Fruit fly (Drosophila melanogaster) whole organism, embryonic: ENCODE results near the gene mei-218.
A peak's percentile ranks its signal among the peaks of the same experiment; 100 is the strongest.

ENCODE experiments used
- Adf1 ChIP-seq: fragments of 200-800 bp; sonication (Bioruptor generic); IDR thresholded peaks from 2 replicates; pipeline ENCODE4 v1.3.6; 2022; ENCODE audit warnings: missing biosample characterization, missing genetic modification characterization
- Blimp-1 ChIP-seq: fragments of 200-800 bp; sonication (Bioruptor generic); optimal IDR thresholded peaks from 3 replicates; lab custom pipeline; 2018; ENCODE audit warnings: missing biosample characterization, missing genetic modification characterization, mild to moderate bottlenecking, moderate library complexity, missing genetic modification reagents
- CG10147 ChIP-seq: fragments of 200-800 bp; sonication (Bioruptor generic); optimal IDR thresholded peaks from 2 replicates; lab custom pipeline; 2019; ENCODE audit warnings: missing biosample characterization, mild to moderate bottlenecking, missing genetic modification characterization, moderate library complexity
- CG10654 ChIP-seq: fragments of 200-800 bp; sonication (Bioruptor generic); optimal IDR thresholded peaks from 2 replicates; lab custom pipeline; 2016; ENCODE audit warnings: missing biosample characterization, missing genetic modification characterization
- CG11085 ChIP-seq: fragments of 200-800 bp; sonication (Bioruptor generic); IDR thresholded peaks from 2 replicates; pipeline ENCODE4 v1.3.6; 2022; ENCODE audit warnings: missing biosample characterization, missing genetic modification characterization
- CG11560 ChIP-seq: fragments of 200-800 bp; sonication (Bioruptor generic); IDR thresholded peaks from 3 replicates; pipeline ENCODE4 v1.3.6; 2022; ENCODE audit warnings: missing biosample characterization, missing genetic modification characterization
- CG12155 ChIP-seq: fragments of 200-800 bp; sonication (Bioruptor generic); optimal IDR thresholded peaks from 3 replicates; lab custom pipeline; 2016; ENCODE audit warnings: missing biosample characterization, missing genetic modification characterization
- CG1233 ChIP-seq: fragments of 200-800 bp; sonication (Bioruptor generic); optimal IDR thresholded peaks from 4 replicates; lab custom pipeline; 2018; ENCODE audit warnings: missing biosample characterization, mild to moderate bottlenecking, missing genetic modification characterization
- CG1529 ChIP-seq: fragments of 200-800 bp; sonication (Bioruptor generic); optimal IDR thresholded peaks from 3 replicates; lab custom pipeline; 2018; ENCODE audit warnings: missing biosample characterization, missing genetic modification characterization
- CG15479 ChIP-seq: fragments of 200-800 bp; sonication (Bioruptor generic); optimal IDR thresholded peaks from 3 replicates; lab custom pipeline; 2019; ENCODE audit warnings: missing biosample characterization, mild to moderate bottlenecking, missing genetic modification characterization, moderate library complexity
- CG17568 ChIP-seq: fragments of 200-800 bp; sonication (Bioruptor generic); optimal IDR thresholded peaks from 2 replicates; lab custom pipeline; 2018; ENCODE audit warnings: missing biosample characterization, mild to moderate bottlenecking, missing genetic modification characterization, moderate library complexity
- CG1792 ChIP-seq: fragments of 200-800 bp; sonication (Bioruptor generic); optimal IDR thresholded peaks from 2 replicates; lab custom pipeline; 2016; ENCODE audit warnings: missing biosample characterization, missing genetic modification characterization
- CG1832 ChIP-seq: fragments of 200-800 bp; sonication (Bioruptor generic); optimal IDR thresholded peaks from 2 replicates; lab custom pipeline; 2017; ENCODE audit warnings: missing biosample characterization, mild to moderate bottlenecking, missing genetic modification characterization, inconsistent platforms
- CG31388 ChIP-seq: fragments of 200-800 bp; sonication (Bioruptor generic); optimal IDR thresholded peaks from 2 replicates; lab custom pipeline; 2016; ENCODE audit warnings: missing biosample characterization, missing genetic modification characterization
- CG32767 ChIP-seq: fragments of 200-800 bp; sonication (Bioruptor generic); IDR thresholded peaks from 2 replicates; pipeline ENCODE4 v1.3.6; 2022; ENCODE audit warnings: missing biosample characterization, missing genetic modification characterization
- CG4424 ChIP-seq: fragments of 200-800 bp; sonication (Bioruptor generic); optimal IDR thresholded peaks from 3 replicates; lab custom pipeline; 2016; ENCODE audit warnings: missing biosample characterization, missing genetic modification characterization
- CG4617 ChIP-seq: fragments of 200-800 bp; sonication (Bioruptor generic); optimal IDR thresholded peaks from 3 replicates; lab custom pipeline; 2016; ENCODE audit warnings: missing biosample characterization, missing genetic modification characterization, borderline replicate concordance
- CG4707 ChIP-seq: fragments of 200-800 bp; sonication (Bioruptor generic); optimal IDR thresholded peaks from 2 replicates; lab custom pipeline; 2018; ENCODE audit warnings: missing biosample characterization, mild to moderate bottlenecking, missing genetic modification characterization, moderate library complexity
- CG6175 ChIP-seq: fragments of 200-800 bp; sonication (Bioruptor generic); IDR thresholded peaks from 3 replicates; pipeline ENCODE4 v1.3.6; 2022; ENCODE audit warnings: missing biosample characterization, missing genetic modification characterization
- CG6654 ChIP-seq: fragments of 200-800 bp; sonication (Bioruptor generic); optimal IDR thresholded peaks from 2 replicates; lab custom pipeline; 2017; ENCODE audit warnings: missing biosample characterization, mild to moderate bottlenecking, missing genetic modification characterization
- CG6689 ChIP-seq: fragments of 200-800 bp; sonication (Bioruptor generic); IDR thresholded peaks from 2 replicates; pipeline ENCODE4 v1.3.6; 2022; ENCODE audit warnings: missing biosample characterization, missing genetic modification characterization
- CG6854 ChIP-seq: fragments of 200-800 bp; sonication (Bioruptor generic); optimal IDR thresholded peaks from 3 replicates; lab custom pipeline; 2017; ENCODE audit warnings: missing biosample characterization, mild to moderate bottlenecking, missing genetic modification characterization
- CG7963 ChIP-seq: fragments of 200-800 bp; sonication (Bioruptor generic); IDR thresholded peaks from 3 replicates; pipeline ENCODE4 v1.3.6; 2022; ENCODE audit warnings: missing biosample characterization, missing genetic modification characterization; ENCODE audit not compliant: partially characterized antibody
- CG9215 ChIP-seq: fragments of 200-800 bp; sonication (Bioruptor generic); IDR thresholded peaks from 2 replicates; pipeline ENCODE4 v1.3.6; 2022; ENCODE audit warnings: missing biosample characterization, missing genetic modification characterization
- CG9932 ChIP-seq: fragments of 200-800 bp; sonication (Bioruptor generic); IDR thresholded peaks from 2 replicates; pipeline ENCODE4 v1.3.6; 2022; ENCODE audit warnings: missing biosample characterization, missing genetic modification characterization
- CkIIα-i1 ChIP-seq: fragments of 200-800 bp; sonication (Bioruptor generic); IDR thresholded peaks from 2 replicates; pipeline ENCODE4 v1.3.6; 2022; ENCODE audit warnings: missing biosample characterization, missing genetic modification characterization
- Dek ChIP-seq: fragments of 200-800 bp; sonication (Bioruptor generic); optimal IDR thresholded peaks from 3 replicates; lab custom pipeline; 2019; ENCODE audit warnings: missing biosample characterization, mild to moderate bottlenecking, missing genetic modification characterization, moderate library complexity
- Elba2 ChIP-seq: fragments of 200-800 bp; sonication (Bioruptor generic); optimal IDR thresholded peaks from 3 replicates; lab custom pipeline; 2016; ENCODE audit warnings: missing biosample characterization, missing genetic modification characterization
- GATAe ChIP-seq: fragments of 200-800 bp; sonication (Bioruptor generic); conservative IDR thresholded peaks from 2 replicates; pipeline ENCODE4 v1.3.6; 2022; ENCODE audit warnings: missing biosample characterization, missing genetic modification characterization
- Gug ChIP-seq: fragments of 200-800 bp; sonication (Bioruptor generic); IDR thresholded peaks from 4 replicates; pipeline ENCODE4 v1.3.6; 2022; ENCODE audit warnings: missing biosample characterization, missing genetic modification characterization
- HmgZ ChIP-seq: fragments of 200-800 bp; sonication (Bioruptor generic); optimal IDR thresholded peaks from 2 replicates; lab custom pipeline; 2018; ENCODE audit warnings: missing biosample characterization, mild to moderate bottlenecking, missing genetic modification characterization
- Jarid2 ChIP-seq: fragments of 200-800 bp; sonication (Bioruptor generic); optimal IDR thresholded peaks from 3 replicates; lab custom pipeline; 2017; ENCODE audit warnings: mild to moderate bottlenecking, missing biosample characterization, missing genetic modification reagents, missing genetic modification characterization
- Ptx1 ChIP-seq: fragments of 200-800 bp; sonication (Bioruptor generic); IDR thresholded peaks from 2 replicates; pipeline ENCODE4 v1.3.6; 2022; ENCODE audit warnings: missing biosample characterization, missing genetic modification characterization
- Trl ChIP-seq, 3 experiments: fragments of >200 bp in 2 of 3; fragments of 200-800 bp in 1 of 3; sonication (Bioruptor generic) in 1 of 3; optimal IDR thresholded peaks; 2 replicates in 1 of 3; 3 replicates in 2 of 3; lab custom pipeline; 2016 to 2017; ENCODE audit warnings: missing biosample characterization in 1 of 3, missing genetic modification characterization in 1 of 3
- caup ChIP-seq: fragments of 200-800 bp; sonication (Bioruptor generic); optimal IDR thresholded peaks from 3 replicates; lab custom pipeline; 2017; ENCODE audit warnings: missing biosample characterization, mild to moderate bottlenecking, missing genetic modification characterization, moderate library complexity; ENCODE audit not compliant: severe bottlenecking
- chn ChIP-seq: fragments of 200-800 bp; sonication (Bioruptor generic); optimal IDR thresholded peaks from 2 replicates; lab custom pipeline; 2016; ENCODE audit warnings: missing biosample characterization, missing genetic modification characterization
- ewg ChIP-seq: fragments of 200-800 bp; sonication (Bioruptor generic); optimal IDR thresholded peaks from 3 replicates; lab custom pipeline; 2017; ENCODE audit warnings: mild to moderate bottlenecking, missing biosample characterization, missing genetic modification reagents, missing genetic modification characterization
- fd102C ChIP-seq: fragments of 200-800 bp; sonication (Bioruptor generic); optimal IDR thresholded peaks from 2 replicates; lab custom pipeline; 2018; ENCODE audit warnings: missing biosample characterization, mild to moderate bottlenecking, missing genetic modification characterization, moderate library complexity
- gce ChIP-seq: fragments of 200-800 bp; sonication (Bioruptor generic); IDR thresholded peaks from 3 replicates; pipeline ENCODE4 v1.3.6; 2022; ENCODE audit warnings: missing biosample characterization, missing genetic modification characterization
- klu ChIP-seq: fragments of 200-800 bp; sonication (Bioruptor generic); IDR thresholded peaks from 2 replicates; pipeline ENCODE4 v1.3.6; 2022; ENCODE audit warnings: missing biosample characterization, missing genetic modification characterization
- kni ChIP-seq: fragments of 200-800 bp; sonication (Bioruptor generic); optimal IDR thresholded peaks from 3 replicates; lab custom pipeline; 2017; ENCODE audit warnings: mild to moderate bottlenecking, missing biosample characterization, missing genetic modification reagents, missing genetic modification characterization
- nmo ChIP-seq: fragments of 200-800 bp; sonication (Bioruptor generic); optimal IDR thresholded peaks from 2 replicates; lab custom pipeline; 2018; ENCODE audit warnings: missing biosample characterization, mild to moderate bottlenecking, missing genetic modification characterization, moderate library complexity
- odd ChIP-seq: fragments of 200-800 bp; sonication (Bioruptor generic); optimal IDR thresholded peaks from 2 replicates; lab custom pipeline; 2017; ENCODE audit warnings: missing biosample characterization, mild to moderate bottlenecking, missing genetic modification characterization
- onecut ChIP-seq: fragments of 200-800 bp; sonication (Bioruptor generic); IDR thresholded peaks from 2 replicates; pipeline ENCODE4 v1.3.6; 2022; ENCODE audit warnings: missing biosample characterization, missing genetic modification characterization
- sc ChIP-seq, 3 experiments: fragments of >200 bp in 2 of 3; fragments of 200-800 bp in 1 of 3; sonication (Bioruptor generic) in 1 of 3; optimal IDR thresholded peaks; 2 replicates in 2 of 3; 3 replicates in 1 of 3; lab custom pipeline; 2017; ENCODE audit warnings: mild to moderate bottlenecking in 1 of 3, missing biosample characterization in 1 of 3, missing genetic modification characterization in 1 of 3, missing genetic modification reagents in 1 of 3
- sens ChIP-seq: fragments of 200-800 bp; sonication (Bioruptor generic); peaks from one replicate; lab custom pipeline; 2016; ENCODE audit warnings: missing biosample characterization, missing genetic modification characterization
- shn ChIP-seq: fragments of 200-800 bp; sonication (Bioruptor generic); optimal IDR thresholded peaks from 3 replicates; lab custom pipeline; 2016; ENCODE audit warnings: missing biosample characterization, missing genetic modification characterization
- ssp ChIP-seq: fragments of 200-800 bp; sonication (Bioruptor generic); IDR thresholded peaks from 2 replicates; pipeline ENCODE4 v1.3.6; 2022; ENCODE audit warnings: missing biosample characterization, missing genetic modification characterization
- toy ChIP-seq: fragments of 200-800 bp; sonication (Bioruptor generic); IDR thresholded peaks from 2 replicates; pipeline ENCODE4 v1.3.6; 2022; ENCODE audit warnings: missing biosample characterization, missing genetic modification characterization
- zen2 ChIP-seq: fragments of 200-800 bp; sonication (Bioruptor generic); IDR thresholded peaks from 3 replicates; pipeline ENCODE4 v1.3.6; 2022; ENCODE audit warnings: missing biosample characterization, missing genetic modification characterization; ENCODE audit not compliant: partially characterized antibody

mei-218 gene

dm6 chrX:17148951-17149449 is 6.2 kb upstream of the mei-218 start, which contains the start of gene Chchd2 (continued):
- no peak for TF ChIP-seq CG7963 (GFP tag; lab: Robert Waterston, UW)
- TF ChIP-seq CG6654 (GFP tag; lab: Kevin White, UChicago), result no peak
- TF ChIP-seq Gug (GFP tag; lab: Robert Waterston, UW), result no peak
- TF ChIP-seq CG10147 (GFP tag; lab: Kevin White, UChicago), result no peak
- peak; percentile 27 for TF ChIP-seq CG6854 (GFP tag; lab: Kevin White, UChicago)
- no peak for TF ChIP-seq Dek (tag; lab: Kevin White, UChicago)
- TF ChIP-seq CG4617 (GFP tag; lab: Kevin White, UChicago), result peak; percentile 44
- 0 out of 3 replicates have a peak, but pooled peaks have one; percentile 11 for TF ChIP-seq zen2 (GFP tag; lab: Robert Waterston, UW)
- TF ChIP-seq CG6689 (GFP tag; lab: Robert Waterston, UW), result no peak
- TF ChIP-seq CG9932 (GFP tag; lab: Robert Waterston, UW), result no peak
- TF ChIP-seq Ptx1 (GFP tag; lab: Robert Waterston, UW), result no peak
- TF ChIP-seq ewg (GFP tag; lab: Kevin White, UChicago), result no peak
- no peak for TF ChIP-seq odd (GFP tag; lab: Kevin White, UChicago)
- TF ChIP-seq onecut (GFP tag; lab: Robert Waterston, UW), result peak; percentile 32; the same call in 1 of the 2 replicates
- TF ChIP-seq klu (GFP tag; lab: Robert Waterston, UW), result no peak
- no peak for TF ChIP-seq GATAe (GFP tag; lab: Robert Waterston, UW)
- no peak for TF ChIP-seq gce (GFP tag; lab: Robert Waterston, UW)
- TF ChIP-seq toy (GFP tag; lab: Robert Waterston, UW), result no peak
- TF ChIP-seq chn (GFP tag; lab: Kevin White, UChicago), result no peak
- no peak for TF ChIP-seq CG1792 (GFP tag; lab: Kevin White, UChicago)
- TF ChIP-seq CG17568, result no peak
- TF ChIP-seq kni (GFP tag; lab: Kevin White, UChicago), result peak; percentile 38
- TF ChIP-seq Jarid2, result peak; percentile 61
- TF ChIP-seq CG12155, result no peak
- no peak for TF ChIP-seq CG15479
- TF ChIP-seq CG4707 (GFP tag; lab: Kevin White, UChicago), result no peak
- no peak for TF ChIP-seq CG31388 (GFP tag; lab: Kevin White, UChicago)
- no peak for TF ChIP-seq CG9215 (GFP tag; lab: Robert Waterston, UW)
- no peak for TF ChIP-seq fd102C
- TF ChIP-seq CG1529 (GFP tag; lab: Kevin White, UChicago), result no peak
- no peak for TF ChIP-seq CG1233
- TF ChIP-seq CG6175 (GFP tag; lab: Robert Waterston, UW), result no peak
- TF ChIP-seq caup, result no peak
- TF ChIP-seq Trl (optimal IDR thresholded peaks at IDR 0.05; lab: Kevin White, UChicago), result no peak
- TF ChIP-seq Trl (GFP tag; optimal IDR thresholded peaks at IDR 0.05; lab: Kevin White, UChicago), result no peak
- TF ChIP-seq sens, result peak; percentile 11
- no peak for TF ChIP-seq CG10654 (GFP tag; lab: Kevin White, UChicago)
- no peak for TF ChIP-seq CG11560
- no peak for TF ChIP-seq Adf1 (GFP tag; lab: Robert Waterston, UW)
- no peak for TF ChIP-seq CG1832
- TF ChIP-seq CG32767, result no peak
- no peak for TF ChIP-seq HmgZ (tag; lab: Kevin White, UChicago)
- no peak for TF ChIP-seq ssp
- no peak for TF ChIP-seq Blimp-1 (GFP tag; lab: Kevin White, UChicago)
- TF ChIP-seq CG11085 (GFP tag; lab: Robert Waterston, UW), result no peak
- TF ChIP-seq shn (GFP tag; lab: Kevin White, UChicago), result no peak
- TF ChIP-seq Elba2 (GFP tag; lab: Kevin White, UChicago), result peak; percentile 86
- TF ChIP-seq nmo (GFP tag; lab: Kevin White, UChicago), result no peak
- TF ChIP-seq CG4424 (GFP tag; lab: Kevin White, UChicago), result no peak
- TF ChIP-seq sc (optimal IDR thresholded peaks at IDR 0.05; lab: Kevin White, UChicago), result no peak
- TF ChIP-seq sc (GFP tag; optimal IDR thresholded peaks at IDR 0.05; lab: Kevin White, UChicago), result no peak
- TF ChIP-seq CkIIα-i1 (GFP tag; lab: Robert Waterston, UW), result no peak
